Worm (Caenorhabditis elegans): ENCODE measurements around the gene mrpl-42.

DNA sequence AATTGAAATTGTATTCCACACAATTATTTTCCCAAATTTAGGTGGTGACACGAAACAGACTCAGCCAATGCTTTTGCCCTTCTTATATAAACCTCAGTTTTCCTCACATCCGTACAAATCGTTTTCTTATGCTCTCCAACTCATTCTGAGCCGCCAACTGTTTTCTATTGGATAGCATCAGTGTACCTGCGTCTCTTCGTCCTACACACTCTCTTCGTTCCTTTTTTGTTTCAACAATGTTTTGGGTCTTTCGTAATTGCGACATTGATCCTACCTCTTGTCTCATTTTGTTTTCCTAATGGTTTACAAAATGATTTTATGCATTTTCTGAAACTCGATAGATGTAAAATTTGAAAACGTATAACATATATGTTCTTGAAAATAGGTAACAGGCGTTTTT, 14.9 kb downstream of the mrpl-42 start:
- TF ChIP-seq nhr-11 (tag; optimal IDR thresholded peaks at IDR 0.05) (no peak), fkh-10 (GFP tag; optimal IDR thresholded peaks at IDR 0.05) (no peak), ama-1 (optimal IDR thresholded peaks at IDR 0.05) (no peak), tbx-2 (tag; optimal IDR thresholded peaks at IDR 0.05) (no peak), ceh-48 (tag; optimal IDR thresholded peaks at IDR 0.05) (no peak), F13H6.1 (tag; optimal IDR thresholded peaks at IDR 0.05) (no peak), pat-9 (tag; optimal IDR thresholded peaks at IDR 0.05) (no peak), ceh-24 (tag; optimal IDR thresholded peaks at IDR 0.05) (no peak), elt-2 (tag; optimal IDR thresholded peaks at IDR 0.05) (no peak), sox-4 (tag; optimal IDR thresholded peaks at IDR 0.05) (no peak), pqm-1 (tag; optimal IDR thresholded peaks at IDR 0.05) (no peak), C08G9.2 (tag; optimal IDR thresholded peaks at IDR 0.05) (no peak)

All from whole organism, late embryonic.